Fruit fly (Drosophila melanogaster) whole organism, adult: ENCODE results near the gene vas.

Experiments used
- CG11617 ChIP-seq: fragments of 200-800 bp; sonication (Bioruptor generic); optimal IDR thresholded peaks from 2 replicates; lab custom pipeline; 2017; ENCODE audit warnings: mild to moderate bottlenecking, missing biosample characterization, missing genetic modification reagents, missing genetic modification characterization
- CG12768 ChIP-seq: fragments of 200-800 bp; sonication (Bioruptor generic); optimal IDR thresholded peaks from 2 replicates; lab custom pipeline; 2017; ENCODE audit warnings: missing biosample characterization, missing genetic modification characterization, mild to moderate bottlenecking, moderate library complexity, missing genetic modification reagents
- CG14711 ChIP-seq: fragments of 200-800 bp; sonication (Bioruptor generic); optimal IDR thresholded peaks from 2 replicates; lab custom pipeline; 2018; ENCODE audit warnings: missing biosample characterization, mild to moderate bottlenecking, missing genetic modification characterization, moderate library complexity
- CG1620 ChIP-seq: fragments of 200-800 bp; sonication (Bioruptor generic); optimal IDR thresholded peaks from 2 replicates; lab custom pipeline; 2016; ENCODE audit warnings: missing biosample characterization, missing genetic modification characterization
- CG33017 ChIP-seq: fragments of 200-800 bp; sonication (Bioruptor generic); optimal IDR thresholded peaks from 2 replicates; lab custom pipeline; 2018; ENCODE audit warnings: missing biosample characterization, mild to moderate bottlenecking, missing genetic modification characterization, moderate library complexity
- CG5204 ChIP-seq: fragments of 200-800 bp; sonication (Bioruptor generic); optimal IDR thresholded peaks from 2 replicates; lab custom pipeline; 2016; ENCODE audit warnings: missing biosample characterization, missing genetic modification characterization
- CG7045 ChIP-seq: fragments of 200-800 bp; sonication (Bioruptor generic); optimal IDR thresholded peaks from 2 replicates; lab custom pipeline; 2017; ENCODE audit warnings: missing biosample characterization, mild to moderate bottlenecking, missing genetic modification characterization
- CG7101 ChIP-seq: fragments of 200-800 bp; sonication (Bioruptor generic); optimal IDR thresholded peaks from 2 replicates; lab custom pipeline; 2018; ENCODE audit warnings: missing biosample characterization, mild to moderate bottlenecking, missing genetic modification characterization, moderate library complexity
- Clk ChIP-seq: fragments of 200-800 bp; sonication (Bioruptor generic); optimal IDR thresholded peaks from 2 replicates; lab custom pipeline; 2017; ENCODE audit warnings: missing biosample characterization, missing genetic modification characterization
- Crg-1 ChIP-seq: fragments of 200-800 bp; sonication (Bioruptor generic); optimal IDR thresholded peaks from 2 replicates; lab custom pipeline; 2016; ENCODE audit warnings: missing biosample characterization, missing genetic modification characterization
- Hr96 ChIP-seq: fragments of 200-800 bp; sonication (Bioruptor generic); optimal IDR thresholded peaks from 2 replicates; lab custom pipeline; 2016; ENCODE audit warnings: missing biosample characterization, missing genetic modification characterization
- Mnt ChIP-seq: fragments of 200-800 bp; sonication (Bioruptor generic); optimal IDR thresholded peaks from 2 replicates; lab custom pipeline; 2016; ENCODE audit warnings: missing biosample characterization, mild to moderate bottlenecking, missing genetic modification characterization
- bab1 ChIP-seq: fragments of 200-800 bp; sonication (Bioruptor generic); optimal IDR thresholded peaks from 3 replicates; lab custom pipeline; 2019; ENCODE audit warnings: missing biosample characterization, mild to moderate bottlenecking, missing genetic modification characterization, moderate library complexity
- cic ChIP-seq: fragments of 200-800 bp; sonication (Bioruptor generic); optimal IDR thresholded peaks from 2 replicates; lab custom pipeline; 2017; ENCODE audit warnings: missing biosample characterization, mild to moderate bottlenecking, missing genetic modification characterization, moderate library complexity
- cnc ChIP-seq, 2 experiments: fragments of >200 bp; optimal IDR thresholded peaks; 2 replicates each; lab custom pipeline; 2017
- kay ChIP-seq: fragments of 200-800 bp; sonication (Bioruptor generic); peaks from one replicate; lab custom pipeline; 2016; ENCODE audit warnings: missing biosample characterization, missing genetic modification characterization, borderline replicate concordance
- ovo ChIP-seq: fragments of 200-800 bp; sonication (Bioruptor generic); optimal IDR thresholded peaks from 2 replicates; lab custom pipeline; 2016; ENCODE audit warnings: missing biosample characterization, missing genetic modification characterization
- pad ChIP-seq: fragments of 200-800 bp; sonication (Bioruptor generic); optimal IDR thresholded peaks from 3 replicates; lab custom pipeline; 2017; ENCODE audit warnings: missing biosample characterization, missing genetic modification characterization, mild to moderate bottlenecking, moderate library complexity, missing genetic modification reagents
- tj ChIP-seq: fragments of 200-800 bp; sonication (Bioruptor generic); optimal IDR thresholded peaks from 3 replicates; lab custom pipeline; 2017; ENCODE audit warnings: missing biosample characterization, mild to moderate bottlenecking, missing genetic modification characterization, moderate library complexity
- toe ChIP-seq: fragments of 200-800 bp; sonication (Bioruptor generic); optimal IDR thresholded peaks from 2 replicates; lab custom pipeline; 2016; ENCODE audit warnings: missing biosample characterization, missing genetic modification characterization

Gene vas

dm6 chr2L:15038339-15039308, 22.8 kb upstream of the vas start, which contains the start of gene CIAPIN1:
Gene CIAPIN1, minus strand, starts transcription at chr2L:15038861.
- no peak for TF ChIP-seq CG11617 (GFP tag; lab: Kevin White, UChicago)
- TF ChIP-seq cnc (optimal IDR thresholded peaks at IDR 0.05; lab: Kevin White, UChicago): peak; percentile 79 to 86
- peak; percentile 38 for TF ChIP-seq kay (GFP tag; lab: Kevin White, UChicago)

dm6 chr2L:15039309-15039772, 22.1 kb upstream of the vas start:
- TF ChIP-seq CG11617 (GFP tag; lab: Kevin White, UChicago): no peak
- peak; percentile 18 for TF ChIP-seq Mnt (GFP tag; lab: Kevin White, UChicago)
- TF ChIP-seq Crg-1 (GFP tag; lab: Kevin White, UChicago): peak; percentile 47
- peak; percentile 15 for TF ChIP-seq CG12768
- no peak for TF ChIP-seq ovo
- peak; percentile 54 for TF ChIP-seq pad (GFP tag; lab: Kevin White, UChicago)
- no peak for TF ChIP-seq kay (GFP tag; lab: Kevin White, UChicago)
- TF ChIP-seq Clk: no peak
- TF ChIP-seq toe: peak; percentile 41
- no peak for TF ChIP-seq cic (GFP tag; lab: Kevin White, UChicago)
- TF ChIP-seq CG5204 (GFP tag; lab: Kevin White, UChicago): peak; percentile 12
- peak; percentile 36 for TF ChIP-seq CG14711
- TF ChIP-seq Hr96 (GFP tag; lab: Kevin White, UChicago): peak; percentile 61
- peak; percentile 45 for TF ChIP-seq CG7101 (tag; lab: Kevin White, UChicago)
- TF ChIP-seq CG7045 (GFP tag; lab: Kevin White, UChicago): no peak
- TF ChIP-seq cnc (optimal IDR thresholded peaks at IDR 0.05; lab: Kevin White, UChicago): no peak
- peak; percentile 40 for TF ChIP-seq bab1 (GFP tag; lab: Kevin White, UChicago)
- no peak for TF ChIP-seq tj (GFP tag; lab: Kevin White, UChicago)
- TF ChIP-seq CG33017 (tag; lab: Kevin White, UChicago): no peak
- peak; percentile 56 for TF ChIP-seq CG1620 (GFP tag; lab: Kevin White, UChicago)

dm6 chr2L:15043718-15044117, 17.7 kb upstream of the vas start:
- TF ChIP-seq CG7045 (GFP tag; lab: Kevin White, UChicago) (no peak), tj (GFP tag; lab: Kevin White, UChicago) (no peak), ovo (no peak), toe (no peak), Clk (no peak), CG11617 (GFP tag; lab: Kevin White, UChicago) (no peak), kay (GFP tag; lab: Kevin White, UChicago) (no peak), Crg-1 (GFP tag; lab: Kevin White, UChicago) (no peak), CG33017 (tag; lab: Kevin White, UChicago) (no peak), CG1620 (GFP tag; lab: Kevin White, UChicago) (no peak)

- TF ChIP-seq cnc (optimal IDR thresholded peaks at IDR 0.05; lab: Kevin White, UChicago) (no peak), toe (no peak), bab1 (GFP tag; lab: Kevin White, UChicago) (no peak), Hr96 (GFP tag; lab: Kevin White, UChicago) (no peak), tj (GFP tag; lab: Kevin White, UChicago) (no peak), pad (GFP tag; lab: Kevin White, UChicago) (no peak), CG12768 (no peak), ovo (no peak)
Measured at dm6 chr2L:15052805-15053388, 8.6 kb upstream of the vas start.

dm6 chr2L:15055105-15055504, 6.4 kb upstream of the vas start:
- TF ChIP-seq ovo: no peak
- no peak for TF ChIP-seq CG12768
- no peak for TF ChIP-seq bab1 (GFP tag; lab: Kevin White, UChicago)
- TF ChIP-seq cic (GFP tag; lab: Kevin White, UChicago): no peak
- TF ChIP-seq tj (GFP tag; lab: Kevin White, UChicago): no peak
- TF ChIP-seq Hr96 (GFP tag; lab: Kevin White, UChicago): no peak
- no peak for TF ChIP-seq CG7045 (GFP tag; lab: Kevin White, UChicago)
- TF ChIP-seq CG7101 (tag; lab: Kevin White, UChicago): no peak
- TF ChIP-seq Mnt (GFP tag; lab: Kevin White, UChicago): no peak
- no peak for TF ChIP-seq CG5204 (GFP tag; lab: Kevin White, UChicago)
- no peak for TF ChIP-seq pad (GFP tag; lab: Kevin White, UChicago)
- TF ChIP-seq Clk: no peak
- no peak for TF ChIP-seq CG11617 (GFP tag; lab: Kevin White, UChicago)
- no peak for TF ChIP-seq kay (GFP tag; lab: Kevin White, UChicago)
- no peak for TF ChIP-seq CG14711
- no peak for TF ChIP-seq Crg-1 (GFP tag; lab: Kevin White, UChicago)
- TF ChIP-seq CG33017 (tag; lab: Kevin White, UChicago): no peak
- no peak for TF ChIP-seq toe
- no peak for TF ChIP-seq CG1620 (GFP tag; lab: Kevin White, UChicago)
